Fruit fly (Drosophila melanogaster) whole organism, embryonic: Measurements from ENCODE around the gene Rpn1.

ENCODE experiments used
- Antp ChIP-seq: fragments of 200-800 bp; sonication (Bioruptor generic); optimal IDR thresholded peaks from 3 replicates; lab custom pipeline; 2016; ENCODE audit warnings: missing biosample characterization, missing genetic modification characterization
- Atf6 ChIP-seq: fragments of 200-800 bp; sonication (Bioruptor generic); IDR thresholded peaks from 2 replicates; pipeline ENCODE4 v1.3.6; 2022; ENCODE audit warnings: missing biosample characterization, missing genetic modification characterization
- Awh ChIP-seq: fragments of 200-800 bp; sonication (Bioruptor generic); IDR thresholded peaks from 2 replicates; pipeline ENCODE4, ENCODE4 v1.3.6; 2022; ENCODE audit warnings: missing biosample characterization, missing genetic modification characterization
- B-H2 ChIP-seq: fragments of 200-800 bp; sonication (Bioruptor generic); optimal IDR thresholded peaks from 2 replicates; lab custom pipeline; 2018; ENCODE audit warnings: missing biosample characterization, mild to moderate bottlenecking, missing genetic modification characterization
- CG10147 ChIP-seq: fragments of 200-800 bp; sonication (Bioruptor generic); optimal IDR thresholded peaks from 2 replicates; lab custom pipeline; 2019; ENCODE audit warnings: missing biosample characterization, mild to moderate bottlenecking, missing genetic modification characterization, moderate library complexity
- CG10274 ChIP-seq: fragments of 200-800 bp; sonication (Bioruptor generic); optimal IDR thresholded peaks from 3 replicates; lab custom pipeline; 2017; ENCODE audit warnings: missing biosample characterization, mild to moderate bottlenecking, missing genetic modification characterization
- CG10654 ChIP-seq: fragments of 200-800 bp; sonication (Bioruptor generic); optimal IDR thresholded peaks from 2 replicates; lab custom pipeline; 2016; ENCODE audit warnings: missing biosample characterization, missing genetic modification characterization
- CG11085 ChIP-seq: fragments of 200-800 bp; sonication (Bioruptor generic); IDR thresholded peaks from 2 replicates; pipeline ENCODE4 v1.3.6; 2022; ENCODE audit warnings: missing biosample characterization, missing genetic modification characterization
- CG11504 ChIP-seq: fragments of 200-800 bp; sonication (Bioruptor generic); optimal IDR thresholded peaks from 3 replicates; lab custom pipeline; 2019; ENCODE audit warnings: missing biosample characterization, mild to moderate bottlenecking, missing genetic modification characterization, moderate library complexity
- CG11723 ChIP-seq: fragments of 200-800 bp; sonication (Bioruptor generic); optimal IDR thresholded peaks from 2 replicates; lab custom pipeline; 2017; ENCODE audit warnings: missing biosample characterization, mild to moderate bottlenecking, missing genetic modification characterization
- CG12071 ChIP-seq: fragments of 200-800 bp; sonication (Bioruptor generic); optimal IDR thresholded peaks from 3 replicates; lab custom pipeline; 2018; ENCODE audit warnings: missing biosample characterization, mild to moderate bottlenecking, missing genetic modification characterization
- CG12391 ChIP-seq: fragments of 200-800 bp; sonication (Bioruptor generic); optimal IDR thresholded peaks from 3 replicates; lab custom pipeline; 2018; ENCODE audit warnings: missing biosample characterization, mild to moderate bottlenecking, missing genetic modification characterization, moderate library complexity
- CG12659 ChIP-seq: fragments of 200-800 bp; sonication (Bioruptor generic); optimal IDR thresholded peaks from 3 replicates; lab custom pipeline; 2017; ENCODE audit warnings: mild to moderate bottlenecking, missing biosample characterization, missing genetic modification reagents, missing genetic modification characterization
- CG15696 ChIP-seq: fragments of 200-800 bp; sonication (Bioruptor generic); optimal IDR thresholded peaks from 2 replicates; lab custom pipeline; 2019; ENCODE audit warnings: missing biosample characterization, mild to moderate bottlenecking, missing genetic modification characterization, moderate library complexity
- CG17186 ChIP-seq: fragments of 200-800 bp; sonication (Bioruptor generic); optimal IDR thresholded peaks from 3 replicates; lab custom pipeline; 2017; ENCODE audit warnings: missing biosample characterization, missing genetic modification reagents, missing genetic modification characterization
- CG2712 ChIP-seq: fragments of 200-800 bp; optimal IDR thresholded peaks from 3 replicates; lab custom pipeline; 2019; ENCODE audit warnings: missing biosample characterization, mild to moderate bottlenecking, missing genetic modification characterization, moderate library complexity
- CG31224 ChIP-seq: fragments of 200-800 bp; sonication (Bioruptor generic); IDR thresholded peaks from 2 replicates; pipeline ENCODE4 v1.3.6; 2022; ENCODE audit warnings: missing biosample characterization, missing genetic modification characterization
- CG3726 ChIP-seq: fragments of 200-800 bp; sonication (Bioruptor generic); IDR thresholded peaks from 3 replicates; pipeline ENCODE4, ENCODE4 v1.3.6; 2022; ENCODE audit warnings: missing biosample characterization, missing genetic modification characterization
- CG4404 ChIP-seq: fragments of 200-800 bp; sonication (Bioruptor generic); IDR thresholded peaks from 2 replicates; pipeline ENCODE4 v1.3.6; 2022; ENCODE audit warnings: missing biosample characterization, missing genetic modification characterization
- CG4730 ChIP-seq: fragments of 200-800 bp; sonication (Bioruptor generic); IDR thresholded peaks from 2 replicates; pipeline ENCODE4 v1.3.6; 2022; ENCODE audit warnings: missing biosample characterization, missing genetic modification characterization
- CG6254 ChIP-seq: fragments of 200-800 bp; sonication (Bioruptor generic); optimal IDR thresholded peaks from 3 replicates; lab custom pipeline; 2017; ENCODE audit warnings: mild to moderate bottlenecking, missing biosample characterization, missing genetic modification reagents, missing genetic modification characterization
- CG7928 ChIP-seq: fragments of 200-800 bp; sonication (Bioruptor generic); optimal IDR thresholded peaks from 2 replicates; lab custom pipeline; 2017; ENCODE audit warnings: missing biosample characterization, mild to moderate bottlenecking, missing genetic modification characterization
- CG8944 ChIP-seq: fragments of 200-800 bp; sonication (Bioruptor generic); optimal IDR thresholded peaks from 3 replicates; lab custom pipeline; 2016; ENCODE audit warnings: missing biosample characterization, missing genetic modification characterization
- CkIIα-i1 ChIP-seq: fragments of 200-800 bp; sonication (Bioruptor generic); IDR thresholded peaks from 2 replicates; pipeline ENCODE4 v1.3.6; 2022; ENCODE audit warnings: missing biosample characterization, missing genetic modification characterization
- Dad ChIP-seq: fragments of 200-800 bp; sonication (Bioruptor generic); optimal IDR thresholded peaks from 3 replicates; lab custom pipeline; 2016; ENCODE audit warnings: missing biosample characterization, missing genetic modification characterization
- Dip2 ChIP-seq: fragments of 200-800 bp; sonication (Bioruptor generic); IDR thresholded peaks from 2 replicates; pipeline ENCODE4 v1.3.6; 2022; ENCODE audit warnings: missing biosample characterization, missing genetic modification characterization
- H2.0 ChIP-seq: fragments of 200-800 bp; sonication (Bioruptor generic); IDR thresholded peaks from 2 replicates; pipeline ENCODE4 v1.3.6; 2022; ENCODE audit warnings: missing biosample characterization, missing genetic modification characterization
- HLH3B ChIP-seq: fragments of 200-800 bp; sonication (Bioruptor generic); IDR thresholded peaks from 2 replicates; pipeline ENCODE4 v1.3.6; 2022; ENCODE audit warnings: missing biosample characterization, missing genetic modification characterization
- Oaz ChIP-seq: fragments of 200-800 bp; sonication (Bioruptor generic); IDR thresholded peaks from 2 replicates; pipeline ENCODE4 v1.3.6; 2022; ENCODE audit warnings: missing biosample characterization, missing genetic modification characterization
- Rfx ChIP-seq: fragments of 200-800 bp; sonication (Bioruptor generic); IDR thresholded peaks from 2 replicates; pipeline ENCODE4 v1.3.6; 2022; ENCODE audit warnings: missing biosample characterization, missing genetic modification characterization
- Sox100B ChIP-seq: fragments of 200-800 bp; sonication (Bioruptor generic); optimal IDR thresholded peaks from 3 replicates; lab custom pipeline; 2018; ENCODE audit warnings: missing biosample characterization, mild to moderate bottlenecking, missing genetic modification characterization
- Usf ChIP-seq: fragments of 200-800 bp; sonication (Bioruptor generic); optimal IDR thresholded peaks from 2 replicates; lab custom pipeline; 2017; ENCODE audit warnings: missing genotype, missing biosample characterization, missing genetic modification characterization
- al ChIP-seq: fragments of 200-800 bp; sonication (Bioruptor generic); IDR thresholded peaks from 2 replicates; pipeline ENCODE4 v1.3.6; 2022; ENCODE audit warnings: missing biosample characterization, missing genetic modification characterization
- ato ChIP-seq: fragments of 200-800 bp; sonication (Bioruptor generic); IDR thresholded peaks from 2 replicates; pipeline ENCODE4 v1.3.6; 2022; ENCODE audit warnings: missing biosample characterization, missing genetic modification characterization; ENCODE audit not compliant: partially characterized antibody
- chif ChIP-seq, 2 experiments: fragments of 200-800 bp; sonication (Bioruptor generic); optimal IDR thresholded peaks; 3 replicates each; lab custom pipeline; 2016; ENCODE audit warnings: missing biosample characterization in 2 of 2, missing genetic modification characterization in 2 of 2
- croc ChIP-seq: fragments of 200-800 bp; sonication (Bioruptor generic); conservative IDR thresholded peaks from 3 replicates; pipeline ENCODE4 v1.3.6; 2022; ENCODE audit warnings: missing biosample characterization, missing genetic modification characterization
- dati ChIP-seq: fragments of 200-800 bp; sonication (Bioruptor generic); IDR thresholded peaks from 2 replicates; pipeline ENCODE4 v1.3.6; 2022; ENCODE audit warnings: missing biosample characterization, missing genetic modification characterization
- gce ChIP-seq: fragments of 200-800 bp; sonication (Bioruptor generic); IDR thresholded peaks from 3 replicates; pipeline ENCODE4 v1.3.6; 2022; ENCODE audit warnings: missing biosample characterization, missing genetic modification characterization
- h ChIP-seq: fragments of >200 bp; optimal IDR thresholded peaks from 2 replicates; lab custom pipeline; 2017
- nerfin-1 ChIP-seq: fragments of 200-800 bp; sonication (Bioruptor generic); optimal IDR thresholded peaks from 3 replicates; lab custom pipeline; 2019; ENCODE audit warnings: missing biosample characterization, mild to moderate bottlenecking, missing genetic modification characterization, moderate library complexity
- ro ChIP-seq: fragments of 200-800 bp; sonication (Bioruptor generic); IDR thresholded peaks from 2 replicates; pipeline ENCODE4 v1.3.6; 2022; ENCODE audit warnings: missing biosample characterization, missing genetic modification characterization
- sc ChIP-seq, 3 experiments: fragments of >200 bp in 2 of 3; fragments of 200-800 bp in 1 of 3; sonication (Bioruptor generic) in 1 of 3; optimal IDR thresholded peaks; 2 replicates in 2 of 3; 3 replicates in 1 of 3; lab custom pipeline; 2017; ENCODE audit warnings: mild to moderate bottlenecking in 1 of 3, missing biosample characterization in 1 of 3, missing genetic modification characterization in 1 of 3, missing genetic modification reagents in 1 of 3
- sens ChIP-seq: fragments of 200-800 bp; sonication (Bioruptor generic); peaks from one replicate; lab custom pipeline; 2016; ENCODE audit warnings: missing biosample characterization, missing genetic modification characterization
- sna ChIP-seq: fragments of 200-800 bp; sonication (Bioruptor generic); IDR thresholded peaks from 2 replicates; pipeline ENCODE4 v1.3.6; 2022; ENCODE audit warnings: missing biosample characterization, missing genetic modification characterization; ENCODE audit not compliant: partially characterized antibody
- sob ChIP-seq: fragments of 200-800 bp; sonication (Bioruptor generic); IDR thresholded peaks from 2 replicates; pipeline ENCODE4 v1.3.6; 2022; ENCODE audit warnings: missing biosample characterization, missing genetic modification characterization
- tgo ChIP-seq: fragments of 200-800 bp; sonication (Bioruptor generic); IDR thresholded peaks from 3 replicates; pipeline ENCODE4 v1.3.6; 2022; ENCODE audit warnings: missing biosample characterization, missing genetic modification characterization
- tio ChIP-seq: fragments of 200-800 bp; sonication (Bioruptor generic); optimal IDR thresholded peaks from 2 replicates; lab custom pipeline; 2017; ENCODE audit warnings: missing biosample characterization, missing genetic modification characterization, inconsistent platforms
- vfl ChIP-seq: fragments of 200-800 bp; sonication (Bioruptor generic); optimal IDR thresholded peaks from 2 replicates; lab custom pipeline; 2016; ENCODE audit warnings: missing biosample characterization, missing genetic modification characterization
- vnd ChIP-seq: fragments of 200-800 bp; sonication (Bioruptor generic); IDR thresholded peaks from 3 replicates; pipeline ENCODE4 v1.3.6; 2022; ENCODE audit warnings: missing biosample characterization, missing genetic modification characterization; ENCODE audit not compliant: partially characterized antibody
- z ChIP-seq: fragments of 200-800 bp; sonication (Bioruptor generic); IDR thresholded peaks from 3 replicates; pipeline ENCODE4 v1.3.6; 2022; ENCODE audit warnings: missing biosample characterization, missing genetic modification characterization

Gene Rpn1

dm6 chr3L:19928435-19929011, 13.7 kb downstream of the Rpn1 start, which contains the start of the genes CG8004 and RhoGDI (continued):
- TF ChIP-seq CG17186 (GFP tag; lab: Kevin White, UChicago) (peak; percentile 44), CG11723 (GFP tag; lab: Kevin White, UChicago) (no peak), tio (GFP tag; lab: Kevin White, UChicago) (no peak), CG10654 (GFP tag; lab: Kevin White, UChicago) (peak; percentile 60), CG4404 (GFP tag; lab: Robert Waterston, UW) (no peak), tgo (GFP tag; lab: Robert Waterston, UW) (peak; percentile 59; the same call in 2 of the 3 replicates), Dip2 (GFP tag; lab: Robert Waterston, UW) (no peak), CkIIα-i1 (GFP tag; lab: Robert Waterston, UW) (no peak), h (lab: Kevin White, UChicago) (no peak), sc (optimal IDR thresholded peaks at IDR 0.05; lab: Kevin White, UChicago) (no peak), sc (GFP tag; optimal IDR thresholded peaks at IDR 0.05; lab: Kevin White, UChicago) (no peak), dati (peak; percentile 8; the same call in 1 of the 2 replicates), sens (GFP tag; lab: Kevin White, UChicago) (peak; percentile 95), CG12071 (GFP tag; lab: Kevin White, UChicago) (no peak), CG12391 (tag; lab: Kevin White, UChicago) (peak; percentile 82), Oaz (no peak), Rfx (peak; percentile 72), CG10147 (GFP tag; lab: Kevin White, UChicago) (peak; percentile 18), sob (GFP tag; lab: Robert Waterston, UW) (peak; percentile 59), Dad (GFP tag; lab: Kevin White, UChicago) (peak; percentile 67), vfl (peak; percentile 63), CG10274 (GFP tag; lab: Kevin White, UChicago) (no peak), Atf6 (no peak; the same call in 1 of the 2 replicates), vnd (GFP tag; lab: Robert Waterston, UW) (no peak), ato (no peak), croc (GFP tag; lab: Robert Waterston, UW) (peak; percentile 29; the same call in 1 of the 3 replicates), al (GFP tag; lab: Robert Waterston, UW) (0 out of 2 replicates have a peak, but pooled peaks have one; percentile 9), CG2712 (tag; lab: Kevin White, UChicago) (peak; percentile 70), sna (0 out of 2 replicates have a peak, but pooled peaks have one; percentile 29), gce (GFP tag; lab: Robert Waterston, UW) (no peak), CG6254 (GFP tag; lab: Kevin White, UChicago) (no peak), H2.0 (peak; percentile 52; the same call in 1 of the 2 replicates), Usf (GFP tag; lab: Kevin White, UChicago) (no peak), ro (GFP tag; lab: Robert Waterston, UW) (no peak), CG31224 (GFP tag; lab: Robert Waterston, UW) (no peak), chif (GFP tag; optimal IDR thresholded peaks at IDR 0.05; lab: Kevin White, UChicago) (peak; percentile 12 to 64), CG7928 (GFP tag; lab: Kevin White, UChicago) (no peak), CG11504 (tag; lab: Kevin White, UChicago) (peak; percentile 67), z (no peak), Awh (GFP tag; lab: Robert Waterston, UW) (0 out of 2 replicates have a peak, but pooled peaks have one; percentile 40), Antp (peak; percentile 61), Sox100B (GFP tag; lab: Kevin White, UChicago) (no peak), B-H2 (peak; percentile 73), CG4730 (GFP tag; lab: Robert Waterston, UW) (0 out of 2 replicates have a peak, but pooled peaks have one; percentile 25), nerfin-1 (tag; lab: Kevin White, UChicago) (no peak), HLH3B (no peak), CG11085 (no peak), CG8944 (peak; percentile 45), CG15696 (tag; lab: Kevin White, UChicago) (peak; percentile 56), CG12659 (GFP tag; lab: Kevin White, UChicago) (peak; percentile 77), CG3726 (GFP tag; lab: Robert Waterston, UW) (0 out of 3 replicates have a peak, but pooled peaks have one; percentile 42)
